Worm (Caenorhabditis elegans): ENCODE results near the gene T19B10.2.

Gene T19B10.2

ce11 chrV:11234350-11234749 lies 13.2 kb downstream of the T19B10.2 start, which contains the start of gene T19B10.5:
Gene T19B10.5, plus strand, starts transcription at chrV:11234650.
- TF ChIP-seq blmp-1 (tag; optimal IDR thresholded peaks at IDR 0.05) (peak; percentile 18), nhr-77 (tag; optimal IDR thresholded peaks at IDR 0.05) (no peak), unc-130 (tag; optimal IDR thresholded peaks at IDR 0.05) (no peak), nhr-19 (GFP tag; conservative IDR thresholded peaks at IDR 0.05) (no peak), lin-14 (GFP tag; optimal IDR thresholded peaks at IDR 0.05) (no peak)

- TF ChIP-seq unc-62 (GFP tag; optimal IDR thresholded peaks at IDR 0.05) (no peak), elt-2 (tag; optimal IDR thresholded peaks at IDR 0.05) (peak; percentile 96), efl-1 (optimal IDR thresholded peaks at IDR 0.05) (no peak), efl-1 (GFP tag; optimal IDR thresholded peaks at IDR 0.05 in 1 of 2) (peak in 1 of 2 experiments; percentile 74), fos-1 (tag; optimal IDR thresholded peaks at IDR 0.05) (no peak)
These were observed 14.8 kb downstream of the T19B10.2 start for ce11 chrV:11235876-11236275.

ce11 chrV:11239187-11239725 lies 18.2 kb downstream of the T19B10.2 start, which contains the start of the genes dvc-1 and ima-1:
Gene dvc-1, minus strand, starts transcription at chrV:11239331.
Gene ima-1, plus strand, starts transcription at chrV:11239675.
- peak; percentile 13 for TF ChIP-seq fkh-10 (GFP tag; optimal IDR thresholded peaks at IDR 0.05)
- TF ChIP-seq efl-1 (optimal IDR thresholded peaks at IDR 0.05): peak; percentile 67 to 69
- TF ChIP-seq efl-1 (GFP tag; optimal IDR thresholded peaks at IDR 0.05 in 1 of 2): peak; percentile 56 to 97
- no peak for TF ChIP-seq egl-13 (tag; optimal IDR thresholded peaks at IDR 0.05)
- TF ChIP-seq nhr-77 (tag; optimal IDR thresholded peaks at IDR 0.05): peak; percentile 24
- TF ChIP-seq ceh-82 (tag; optimal IDR thresholded peaks at IDR 0.05): peak; percentile 75 to 93 (median 86)
- TF ChIP-seq ceh-63 (GFP tag; optimal IDR thresholded peaks at IDR 0.05): no peak
- peak; percentile 79 for TF ChIP-seq snu-23 (GFP tag; optimal IDR thresholded peaks at IDR 0.05)
- TF ChIP-seq pax-3 (tag; optimal IDR thresholded peaks at IDR 0.05): peak; percentile 7
- TF ChIP-seq ceh-88 (GFP tag; IDR thresholded peaks at IDR 0.05): peak; percentile 53; the same call in 1 of the 2 replicates
- peak; percentile 74 for TF ChIP-seq nhr-90 (tag; optimal IDR thresholded peaks at IDR 0.05; ENCODE audit: poor library complexity)
- TF ChIP-seq irx-1 (tag; optimal IDR thresholded peaks at IDR 0.05): no peak
- no peak for TF ChIP-seq zip-4 (GFP tag; optimal IDR thresholded peaks at IDR 0.05)
- no peak for TF ChIP-seq aha-1 (tag; optimal IDR thresholded peaks at IDR 0.05)
- TF ChIP-seq lin-35 (GFP tag; optimal IDR thresholded peaks at IDR 0.05): peak; percentile 60 to 65
- TF ChIP-seq lsy-2 (tag; optimal IDR thresholded peaks at IDR 0.05): peak; percentile 63 to 70
- peak; percentile 52 for TF ChIP-seq jun-1 (tag; optimal IDR thresholded peaks at IDR 0.05)
- TF ChIP-seq F16B12.6 (tag; optimal IDR thresholded peaks at IDR 0.05): peak; percentile 31
- peak; percentile 71 for TF ChIP-seq swsn-7 (tag; optimal IDR thresholded peaks at IDR 0.05)
- TF ChIP-seq lir-3 (tag; optimal IDR thresholded peaks at IDR 0.05; ENCODE audit: poor library complexity): peak; percentile 50
- no peak for TF ChIP-seq efl-3 (GFP tag; optimal IDR thresholded peaks at IDR 0.05)
- TF ChIP-seq egl-27 (tag; optimal IDR thresholded peaks at IDR 0.05): no peak
- TF ChIP-seq isw-1 (GFP tag; IDR thresholded peaks at IDR 0.05): peak; percentile 56
- TF ChIP-seq lin-14 (GFP tag; optimal IDR thresholded peaks at IDR 0.05): peak; percentile 64
- TF ChIP-seq unc-130 (tag; optimal IDR thresholded peaks at IDR 0.05): peak; percentile 18
- TF ChIP-seq C16A3.4 (tag; optimal IDR thresholded peaks at IDR 0.05): peak; percentile 83
- no peak for TF ChIP-seq ztf-4 (tag; optimal IDR thresholded peaks at IDR 0.05)
- TF ChIP-seq nhr-84 (tag; optimal IDR thresholded peaks at IDR 0.05): no peak
- TF ChIP-seq nhr-76 (tag; optimal IDR thresholded peaks at IDR 0.05): peak; percentile 24
- no peak for TF ChIP-seq mab-9 (GFP tag; IDR thresholded peaks at IDR 0.05)
- TF ChIP-seq lin-15B (tag; optimal IDR thresholded peaks at IDR 0.05): no peak
- peak; percentile 42 for TF ChIP-seq snpc-4 (tag; optimal IDR thresholded peaks at IDR 0.05)
- no peak for TF ChIP-seq alr-1 (tag; optimal IDR thresholded peaks at IDR 0.05; ENCODE audit: borderline replicate concordance)
- no peak for TF ChIP-seq hlh-4 (tag; optimal IDR thresholded peaks at IDR 0.05)
- TF ChIP-seq elt-3 (tag; optimal IDR thresholded peaks at IDR 0.05): peak in 2 of 6 experiments; percentile 6 to 9
- TF ChIP-seq fos-1 (tag; optimal IDR thresholded peaks at IDR 0.05): no peak
- TF ChIP-seq rnt-1 (tag; optimal IDR thresholded peaks at IDR 0.05): peak; percentile 86
- no peak for TF ChIP-seq ces-1 (GFP tag; optimal IDR thresholded peaks at IDR 0.05)
- TF ChIP-seq mdl-1 (tag; optimal IDR thresholded peaks at IDR 0.05): peak in 1 of 2 experiments; percentile 36
- TF ChIP-seq lin-13 (GFP tag; optimal IDR thresholded peaks at IDR 0.05): peak; percentile 44
- TF ChIP-seq nhr-20 (tag; optimal IDR thresholded peaks at IDR 0.05): peak; percentile 71
- TF ChIP-seq ceh-90 (tag; optimal IDR thresholded peaks at IDR 0.05): no peak
- TF ChIP-seq mep-1 (tag; optimal IDR thresholded peaks at IDR 0.05): no peak

All from whole organism, L1 larva.